Worm (Caenorhabditis elegans) whole organism, L2 larva: ENCODE data around the gene folr-1.

Experiments
- C34F6.9 ChIP-seq: fragments of 150-350 bp; optimal IDR thresholded peaks from 2 replicates; lab custom pipeline; 2014; ENCODE audit warnings: missing biosample characterization, missing genetic modification characterization
- Y55F3AM.14 ChIP-seq: fragments of 200-800 bp; sonication (Bioruptor generic); optimal IDR thresholded peaks from 2 replicates; lab custom pipeline; 2018; ENCODE audit warnings: mild to moderate bottlenecking, missing genetic modification characterization, missing compliant biosample characterization
- ZK546.5 ChIP-seq: sonication (generic microtip); optimal IDR thresholded peaks from 2 replicates; lab custom pipeline; 2017; ENCODE audit warnings: missing biosample characterization, missing genetic modification characterization
- alr-1 ChIP-seq: fragments of 150-350 bp; optimal IDR thresholded peaks from 2 replicates; lab custom pipeline; 2014; ENCODE audit warnings: missing biosample characterization, missing genetic modification characterization
- ama-1 ChIP-seq: fragments of 150-350 bp; optimal IDR thresholded peaks from 2 replicates; lab custom pipeline; 2018; ENCODE audit warnings: inconsistent platforms
- blmp-1 ChIP-seq: sonication (generic microtip); optimal IDR thresholded peaks from 2 replicates; lab custom pipeline; 2017; ENCODE audit warnings: missing genetic modification characterization, mild to moderate bottlenecking, missing compliant biosample characterization, antibody characterized with exemption, moderate library complexity; ENCODE audit not compliant: insufficient read depth
- ceh-16 ChIP-seq: fragments of 150-350 bp; optimal IDR thresholded peaks from 2 replicates; lab custom pipeline; 2014; ENCODE audit warnings: missing biosample characterization, missing genetic modification characterization
- crh-2 ChIP-seq: sonication (generic microtip); optimal IDR thresholded peaks from 2 replicates; lab custom pipeline; 2017; ENCODE audit warnings: missing biosample characterization, missing genetic modification characterization
- elt-3 ChIP-seq: sonication (generic microtip); optimal IDR thresholded peaks from 2 replicates; lab custom pipeline; 2017; ENCODE audit warnings: missing biosample characterization, missing genetic modification characterization
- fos-1 ChIP-seq: fragments of 150-350 bp; optimal IDR thresholded peaks from 2 replicates; lab custom pipeline; 2014; ENCODE audit warnings: missing biosample characterization, missing genetic modification characterization
- lin-11 ChIP-seq: fragments of 150-350 bp; sonication (generic microtip); optimal IDR thresholded peaks from 2 replicates; lab custom pipeline; 2014; ENCODE audit warnings: missing biosample characterization, missing genetic modification characterization, inconsistent platforms, mixed read lengths
- lsy-2 ChIP-seq, 2 experiments: fragments of 150-350 bp in 1 of 2; sonication (generic microtip) in 1 of 2; optimal IDR thresholded peaks; 2 replicates each; lab custom pipeline; 2014 to 2017; ENCODE audit warnings: missing biosample characterization in 2 of 2, missing genetic modification characterization in 2 of 2
- mab-5 ChIP-seq: fragments of 150-350 bp; optimal IDR thresholded peaks from 2 replicates; lab custom pipeline; 2014; ENCODE audit warnings: missing biosample characterization, missing genetic modification characterization
- nhr-10 ChIP-seq: sonication (generic microtip); optimal IDR thresholded peaks from 2 replicates; lab custom pipeline; 2017; ENCODE audit warnings: missing biosample characterization, missing genetic modification characterization
- nhr-11 ChIP-seq: fragments of 150-350 bp; optimal IDR thresholded peaks from 2 replicates; lab custom pipeline; 2014; ENCODE audit warnings: missing biosample characterization, missing genetic modification characterization
- nhr-129 ChIP-seq: fragments of 150-350 bp; optimal IDR thresholded peaks from 2 replicates; lab custom pipeline; 2014; ENCODE audit warnings: missing biosample characterization, missing genetic modification characterization
- nhr-21 ChIP-seq: fragments of 150-350 bp; optimal IDR thresholded peaks from 2 replicates; lab custom pipeline; 2014; ENCODE audit warnings: missing biosample characterization, missing genetic modification characterization
- nhr-23 ChIP-seq: fragments of 150-350 bp; optimal IDR thresholded peaks from 2 replicates; lab custom pipeline; 2014; ENCODE audit warnings: missing biosample characterization, missing genetic modification reagents, missing genetic modification characterization
- nhr-237 ChIP-seq: fragments of 150-350 bp; optimal IDR thresholded peaks from 2 replicates; lab custom pipeline; 2014; ENCODE audit warnings: missing biosample characterization, missing genetic modification characterization
- nhr-25 ChIP-seq: fragments of 150-350 bp; sonication (generic microtip); optimal IDR thresholded peaks from 3 replicates; lab custom pipeline; 2014; ENCODE audit warnings: missing biosample characterization, missing genetic modification characterization
- nhr-6 ChIP-seq: fragments of 150-350 bp; optimal IDR thresholded peaks from 2 replicates; lab custom pipeline; 2014; ENCODE audit warnings: missing biosample characterization, missing genetic modification characterization
- peb-1 ChIP-seq: fragments of 150-350 bp; optimal IDR thresholded peaks from 2 replicates; lab custom pipeline; 2014; ENCODE audit warnings: missing biosample characterization, missing genetic modification characterization
- sem-4 ChIP-seq: fragments of 150-350 bp; optimal IDR thresholded peaks from 2 replicates; lab custom pipeline; 2014; ENCODE audit warnings: missing biosample characterization, missing genetic modification reagents, missing genetic modification characterization
- sma-9 ChIP-seq, 2 experiments: fragments of 150-350 bp in 1 of 2; sonication (generic microtip) in 1 of 2; optimal IDR thresholded peaks; 2 replicates each; lab custom pipeline; 2014 to 2016; ENCODE audit warnings: missing genetic modification characterization in 2 of 2, mild to moderate bottlenecking in 1 of 2, missing biosample characterization in 1 of 2, missing compliant biosample characterization in 1 of 2, missing genetic modification reagents in 1 of 2, moderate library complexity in 1 of 2
- unc-39 ChIP-seq: fragments of 150-350 bp; optimal IDR thresholded peaks from 2 replicates; lab custom pipeline; 2014; ENCODE audit warnings: missing biosample characterization, missing genetic modification characterization
- unc-55 ChIP-seq: fragments of 150-350 bp; sonication (generic microtip); optimal IDR thresholded peaks from 3 replicates; lab custom pipeline; 2014; ENCODE audit warnings: missing biosample characterization, missing genetic modification reagents, missing genetic modification characterization
- unc-62 ChIP-seq: fragments of 150-350 bp; optimal IDR thresholded peaks from 2 replicates; lab custom pipeline; 2014; ENCODE audit warnings: missing biosample characterization, missing genetic modification reagents, missing genetic modification characterization
- ztf-11 ChIP-seq: sonication (generic microtip); optimal IDR thresholded peaks from 2 replicates; lab custom pipeline; 2017; ENCODE audit warnings: missing biosample characterization, missing genetic modification characterization
- ztf-4 ChIP-seq: fragments of 150-350 bp; optimal IDR thresholded peaks from 2 replicates; lab custom pipeline; 2014; ENCODE audit warnings: missing biosample characterization, missing genetic modification characterization

The folr-1 gene

ce11 chrX:9899426-9900131 lies 19.5 kb upstream of the folr-1 start, which contains the start of gene phf-34 (continued):
- TF ChIP-seq ama-1 (no peak), nhr-21 (tag; lab: Kevin White, UChicago) (peak; percentile 17), mab-5 (tag; lab: Kevin White, UChicago) (peak; percentile 12), ztf-11 (tag; lab: Kevin White, UChicago) (no peak), nhr-6 (tag; lab: Kevin White, UChicago) (no peak), ZK546.5 (tag; lab: Kevin White, UChicago) (no peak), unc-62 (GFP tag; lab: Kevin White, UChicago) (no peak)

DNA sequence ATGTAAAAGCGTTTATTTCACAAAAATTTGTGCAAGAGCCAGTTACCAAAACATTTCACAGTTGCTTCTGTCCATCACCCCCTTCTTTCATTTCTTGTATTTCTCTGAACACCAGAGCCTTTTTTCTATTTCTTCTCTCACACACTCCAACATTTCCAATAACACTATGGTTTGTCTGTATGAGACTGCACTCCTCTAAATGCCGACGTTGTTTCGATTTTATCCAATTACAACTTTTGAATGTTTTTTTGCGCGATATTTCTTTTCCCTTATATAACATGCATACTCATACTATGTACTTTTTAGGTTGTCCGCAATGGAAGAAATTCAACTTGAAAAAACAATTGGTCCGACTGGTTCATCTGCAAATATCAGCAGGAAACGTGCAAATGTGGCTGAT lies 13.3 kb upstream of the folr-1 start, which contains the start of gene F21G4.5:
Gene F21G4.5, plus strand, starts transcription at position 301 of the 400 bp plus-strand sequence.
- TF ChIP-seq sem-4 (tag; lab: Kevin White, UChicago), result no peak
- TF ChIP-seq ceh-16 (tag; lab: Kevin White, UChicago), result no peak
- no peak for TF ChIP-seq ztf-4
- no peak for TF ChIP-seq alr-1
- no peak for TF ChIP-seq C34F6.9 (tag; lab: Kevin White, UChicago)
- no peak for TF ChIP-seq unc-62 (GFP tag; lab: Kevin White, UChicago)
- TF ChIP-seq mab-5 (tag; lab: Kevin White, UChicago), result no peak

DNA sequence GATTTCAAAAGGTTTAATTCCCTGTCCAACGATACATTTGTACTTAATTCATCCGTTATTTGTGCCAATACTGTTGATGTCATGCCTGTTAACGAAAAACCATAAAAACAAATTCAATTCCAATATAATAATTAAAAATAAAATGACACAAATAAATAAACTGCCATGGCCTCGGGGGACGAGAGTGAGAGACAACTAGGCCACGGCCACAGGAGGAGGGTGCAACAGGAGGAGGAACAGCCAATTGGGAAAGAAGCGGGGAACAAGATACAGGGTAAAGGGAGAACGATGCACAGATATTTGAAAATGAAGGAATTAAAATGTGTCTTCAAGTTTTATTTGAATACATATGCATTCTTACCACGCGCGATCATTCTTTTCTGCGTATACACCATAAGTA lies 1.7 kb upstream of the folr-1 start, which contains the start of gene F21G4.6:
Gene F21G4.6, minus strand, starts transcription at position 87 of the 400 bp plus-strand sequence.
- TF ChIP-seq ama-1 (no peak), sem-4 (tag; lab: Kevin White, UChicago) (no peak), nhr-129 (no peak), crh-2 (no peak), unc-55 (GFP tag; lab: Kevin White, UChicago) (no peak), unc-62 (GFP tag; lab: Kevin White, UChicago) (no peak), unc-39 (tag; lab: Kevin White, UChicago) (no peak), nhr-23 (tag; lab: Kevin White, UChicago) (no peak), lsy-2 (tag; optimal IDR thresholded peaks at IDR 0.05; lab: Kevin White, UChicago) (no peak), peb-1 (tag; lab: Kevin White, UChicago) (no peak), nhr-10 (tag; lab: Kevin White, UChicago) (no peak), nhr-25 (no peak), lin-11 (tag; lab: Kevin White, UChicago) (no peak), nhr-237 (tag; lab: Kevin White, UChicago) (no peak)
- TF ChIP-seq, all 48 proteins: peak for 0

DNA sequence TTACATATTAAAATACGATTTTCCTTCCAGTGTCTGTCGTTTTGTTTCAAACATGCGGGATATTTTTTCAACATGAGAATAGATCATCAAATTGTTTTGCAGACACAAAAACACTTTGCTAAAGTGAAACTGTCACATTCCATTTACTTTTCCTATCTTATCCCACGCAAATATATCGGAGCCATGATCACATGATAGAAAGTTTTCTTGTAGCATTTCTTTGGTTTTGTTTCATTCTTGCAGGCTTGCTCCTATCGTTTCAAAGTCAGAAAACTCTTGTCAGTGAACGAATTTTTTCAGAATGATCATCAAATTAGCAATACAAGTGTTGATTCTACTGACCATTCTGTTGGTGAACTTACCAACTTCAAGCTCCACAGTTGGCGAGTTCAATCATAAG lies 2.2 kb downstream of the folr-1 start, which contains the start of gene C17G1.2:
Gene C17G1.2, plus strand, starts transcription at position 301 of the 400 bp plus-strand sequence.
- TF ChIP-seq ztf-4 (no peak), peb-1 (tag; lab: Kevin White, UChicago) (no peak), lsy-2 (tag; optimal IDR thresholded peaks at IDR 0.05; lab: Kevin White, UChicago) (no peak), crh-2 (no peak), ceh-16 (tag; lab: Kevin White, UChicago) (no peak), unc-55 (GFP tag; lab: Kevin White, UChicago) (no peak), blmp-1 (tag; lab: Kevin White, UChicago) (no peak), nhr-11 (no peak), sma-9 (GFP tag; optimal IDR thresholded peaks at IDR 0.05; lab: Kevin White, UChicago) (no peak), sma-9 (tag; optimal IDR thresholded peaks at IDR 0.05; lab: Kevin White, UChicago) (no peak)

DNA sequence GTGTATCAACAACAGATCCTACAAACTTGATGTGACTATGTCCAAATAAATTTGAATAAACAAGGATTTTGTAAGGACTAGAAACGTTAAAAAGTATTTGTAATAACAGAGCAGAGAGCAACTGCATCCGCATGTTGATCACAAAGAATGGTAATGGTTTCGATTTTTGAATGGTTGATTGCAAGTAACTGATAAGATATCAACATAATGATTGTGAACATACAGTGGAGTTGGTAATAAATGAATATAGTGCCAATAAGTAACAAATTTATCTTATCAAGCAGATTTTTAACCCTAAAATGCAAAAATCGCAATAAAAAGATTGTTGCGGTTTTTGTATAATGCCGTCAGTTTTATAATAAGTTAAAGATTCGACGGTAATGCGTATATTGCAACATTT lies 5.9 kb downstream of the folr-1 start, which contains the start of gene ugt-23:
Gene ugt-23, minus strand, starts transcription at position 212 of the 400 bp plus-strand sequence.
- TF ChIP-seq fos-1 (tag; lab: Kevin White, UChicago) (peak; percentile 69), Y55F3AM.14 (GFP tag; lab: Kevin White, UChicago) (no peak)

DNA sequence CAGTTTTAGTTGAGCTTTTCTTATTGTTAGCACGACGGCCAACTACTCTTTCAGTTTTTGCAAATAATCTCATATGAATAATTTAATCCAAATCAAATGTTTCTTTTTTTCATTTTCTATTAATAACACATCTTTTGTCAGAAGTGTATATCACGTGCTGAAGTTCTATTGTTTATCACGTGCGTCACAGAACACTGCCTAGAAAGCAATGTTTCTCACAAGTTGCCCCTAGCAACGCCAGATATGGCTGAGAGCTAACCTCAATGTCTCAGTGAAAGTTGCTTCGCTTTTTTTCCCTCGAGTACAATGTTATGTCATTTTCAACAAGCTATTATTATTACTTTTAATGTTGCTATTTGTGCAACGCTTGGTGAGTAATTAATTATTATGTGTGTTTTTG lies 8.9 kb downstream of the folr-1 start:
- TF ChIP-seq fos-1 (tag; lab: Kevin White, UChicago), result no peak
- TF ChIP-seq unc-62 (GFP tag; lab: Kevin White, UChicago), result no peak
- TF ChIP-seq nhr-21 (tag; lab: Kevin White, UChicago), result peak; percentile 29
- no peak for TF ChIP-seq alr-1
- TF ChIP-seq blmp-1 (tag; lab: Kevin White, UChicago), result no peak
- no peak for TF ChIP-seq elt-3 (tag; lab: Kevin White, UChicago)
- TF ChIP-seq unc-39 (tag; lab: Kevin White, UChicago), result no peak
- peak; percentile 30 for TF ChIP-seq C34F6.9 (tag; lab: Kevin White, UChicago)
